Fruit fly (Drosophila melanogaster) whole organism, pupa: ENCODE results near the gene ATPsyndelta.
A peak's percentile ranks its signal among the peaks of the same experiment; 100 is the strongest.

ENCODE experiments used
- CG10348 ChIP-seq: fragments of 200-800 bp; sonication (Bioruptor generic); IDR thresholded peaks from 2 replicates; pipeline ENCODE4 v1.3.6; 2022; ENCODE audit warnings: missing biosample characterization, missing genetic modification characterization
- CG12605 ChIP-seq: fragments of 200-800 bp; sonication (Bioruptor generic); IDR thresholded peaks from 2 replicates; pipeline ENCODE4 v1.3.6; 2022; ENCODE audit warnings: missing biosample characterization, missing genetic modification characterization
- CG13204 ChIP-seq: fragments of 200-800 bp; sonication (Bioruptor generic); optimal IDR thresholded peaks from 2 replicates; lab custom pipeline; 2018; ENCODE audit warnings: missing biosample characterization, mild to moderate bottlenecking, missing genetic modification characterization, moderate library complexity
- CG14655 ChIP-seq: fragments of 200-800 bp; sonication (Bioruptor generic); optimal IDR thresholded peaks from 3 replicates; lab custom pipeline; 2017; ENCODE audit warnings: mild to moderate bottlenecking, missing biosample characterization, missing genetic modification reagents, missing genetic modification characterization
- CG15710 ChIP-seq: fragments of 200-800 bp; sonication (Bioruptor generic); optimal IDR thresholded peaks from 2 replicates; lab custom pipeline; 2018; ENCODE audit warnings: missing biosample characterization, mild to moderate bottlenecking, missing genetic modification characterization, moderate library complexity
- CG17806 ChIP-seq: fragments of 200-800 bp; sonication (Bioruptor generic); optimal IDR thresholded peaks from 2 replicates; lab custom pipeline; 2018; ENCODE audit warnings: missing biosample characterization, mild to moderate bottlenecking, missing genetic modification characterization, moderate library complexity
- CG32121 ChIP-seq: fragments of 200-800 bp; sonication (Bioruptor generic); IDR thresholded peaks from 2 replicates; pipeline ENCODE4 v1.3.6; 2022; ENCODE audit warnings: missing biosample characterization, missing genetic modification characterization
- CG34367 ChIP-seq: fragments of 200-800 bp; sonication (Bioruptor generic); optimal IDR thresholded peaks from 2 replicates; lab custom pipeline; 2018; ENCODE audit warnings: missing biosample characterization, mild to moderate bottlenecking, missing genetic modification characterization
- CG4496 ChIP-seq: fragments of 200-800 bp; sonication (Bioruptor generic); IDR thresholded peaks from 3 replicates; pipeline ENCODE4 v1.3.6; 2022; ENCODE audit warnings: missing biosample characterization, missing genetic modification characterization
- CG8159 ChIP-seq: fragments of 200-800 bp; sonication (Bioruptor generic); optimal IDR thresholded peaks from 3 replicates; lab custom pipeline; 2018; ENCODE audit warnings: missing biosample characterization, mild to moderate bottlenecking, missing genetic modification characterization, moderate library complexity
- CG8301 ChIP-seq: fragments of 200-800 bp; sonication (Bioruptor generic); optimal IDR thresholded peaks from 2 replicates; lab custom pipeline; 2018; ENCODE audit warnings: missing biosample characterization, mild to moderate bottlenecking, missing genetic modification characterization
- CG9948 ChIP-seq: fragments of 200-800 bp; sonication (Bioruptor generic); optimal IDR thresholded peaks from 2 replicates; lab custom pipeline; 2018; ENCODE audit warnings: missing biosample characterization, mild to moderate bottlenecking, missing genetic modification characterization, moderate library complexity
- D1 ChIP-seq: fragments of 200-800 bp; sonication (Bioruptor generic); optimal IDR thresholded peaks from 2 replicates; lab custom pipeline; 2018; ENCODE audit warnings: missing biosample characterization, mild to moderate bottlenecking, missing genetic modification characterization, moderate library complexity
- EcR ChIP-seq: fragments of 200-800 bp; sonication (Bioruptor generic); optimal IDR thresholded peaks from 3 replicates; lab custom pipeline; 2019; ENCODE audit warnings: missing biosample characterization, missing genetic modification characterization, mild to moderate bottlenecking, moderate library complexity, missing genetic modification reagents
- Ets98B ChIP-seq: fragments of 200-800 bp; sonication (Bioruptor generic); IDR thresholded peaks from 2 replicates; pipeline ENCODE4 v1.3.6; 2022; ENCODE audit warnings: missing biosample characterization, missing genetic modification characterization
- Pif1A ChIP-seq: fragments of 200-800 bp; sonication (Bioruptor generic); optimal IDR thresholded peaks from 3 replicates; lab custom pipeline; 2016; ENCODE audit warnings: missing biosample characterization, missing genetic modification characterization
- Pif1B ChIP-seq: fragments of 200-800 bp; sonication (Bioruptor generic); optimal IDR thresholded peaks from 3 replicates; lab custom pipeline; 2016; ENCODE audit warnings: missing biosample characterization, missing genetic modification characterization
- Snoo ChIP-seq: fragments of 200-800 bp; sonication (Bioruptor generic); optimal IDR thresholded peaks from 3 replicates; lab custom pipeline; 2017; ENCODE audit warnings: missing biosample characterization, mild to moderate bottlenecking, missing genetic modification characterization, inconsistent platforms
- fd96Ca ChIP-seq: fragments of 200-800 bp; sonication (Bioruptor generic); IDR thresholded peaks from 3 replicates; pipeline ENCODE4 v1.3.6; 2022; ENCODE audit warnings: missing biosample characterization, missing genetic modification characterization
- gl ChIP-seq: fragments of 200-800 bp; sonication (Bioruptor generic); optimal IDR thresholded peaks from 2 replicates; lab custom pipeline; 2018; ENCODE audit warnings: missing biosample characterization, mild to moderate bottlenecking, missing genetic modification characterization
- rn ChIP-seq: fragments of 200-800 bp; sonication (Bioruptor generic); IDR thresholded peaks from 2 replicates; pipeline ENCODE4 v1.3.6; 2022; ENCODE audit warnings: missing biosample characterization, missing genetic modification characterization

ATPsyndelta gene

dm6 chrX:10212687-10213329 lies at the start of gene ATPsyndelta:
Gene ATPsyndelta, plus strand, starts transcription at chrX:10212970.
- TF ChIP-seq fd96Ca (GFP tag; lab: Robert Waterston, UW) (no peak), CG15710 (tag; lab: Kevin White, UChicago) (no peak), CG13204 (GFP tag; lab: Kevin White, UChicago) (no peak), D1 (tag; lab: Kevin White, UChicago) (no peak), CG12605 (no peak), gl (tag; lab: Kevin White, UChicago) (no peak), EcR (GFP tag; lab: Kevin White, UChicago) (no peak), CG10348 (GFP tag; lab: Robert Waterston, UW) (no peak), CG32121 (GFP tag; lab: Robert Waterston, UW) (no peak), Pif1B (GFP tag; lab: Kevin White, UChicago) (no peak), CG17806 (tag; lab: Kevin White, UChicago) (no peak), Ets98B (GFP tag; lab: Robert Waterston, UW) (no peak), CG8301 (tag; lab: Kevin White, UChicago) (no peak), CG8159 (tag; lab: Kevin White, UChicago) (no peak), Snoo (no peak), CG9948 (tag; lab: Kevin White, UChicago) (no peak), Pif1A (no peak)
- TF ChIP-seq, all 21 proteins: peak for 0

DNA sequence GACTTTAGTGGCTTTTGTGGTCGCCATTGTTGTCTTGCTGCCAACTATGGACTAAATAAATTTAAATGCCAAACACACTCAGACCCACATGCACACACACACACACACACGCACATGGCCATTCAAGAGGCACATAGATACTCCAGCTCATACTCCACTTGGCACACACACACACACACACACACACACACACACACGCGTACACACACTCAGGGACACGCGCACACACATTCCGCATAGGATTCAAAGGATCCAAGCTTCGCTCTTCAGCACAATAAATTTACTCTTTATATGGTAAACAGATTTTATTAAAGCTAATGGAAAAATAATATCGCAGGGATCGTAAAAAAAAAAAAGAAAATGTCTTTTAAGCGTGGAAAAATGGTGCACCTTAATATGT lies 29.9 kb upstream of the ATPsyndelta start:
- TF ChIP-seq CG4496 (no peak), CG14655 (GFP tag; lab: Kevin White, UChicago) (no peak), CG8301 (tag; lab: Kevin White, UChicago) (no peak), CG32121 (GFP tag; lab: Robert Waterston, UW) (no peak), CG15710 (tag; lab: Kevin White, UChicago) (no peak), fd96Ca (GFP tag; lab: Robert Waterston, UW) (no peak), gl (tag; lab: Kevin White, UChicago) (no peak), Pif1A (no peak), CG34367 (tag; lab: Kevin White, UChicago) (no peak), rn (GFP tag; lab: Robert Waterston, UW) (no peak), CG10348 (GFP tag; lab: Robert Waterston, UW) (no peak), CG9948 (tag; lab: Kevin White, UChicago) (no peak), CG8159 (tag; lab: Kevin White, UChicago) (no peak), CG17806 (tag; lab: Kevin White, UChicago) (no peak), D1 (tag; lab: Kevin White, UChicago) (no peak), EcR (GFP tag; lab: Kevin White, UChicago) (no peak)

dm6 chrX:10184355-10185058 lies 28.3 kb upstream of the ATPsyndelta start:
- TF ChIP-seq CG15710 (tag; lab: Kevin White, UChicago) (peak; percentile 45), CG34367 (tag; lab: Kevin White, UChicago) (peak; percentile 4), CG12605 (0 out of 2 replicates have a peak, but pooled peaks have one; percentile 34), CG10348 (GFP tag; lab: Robert Waterston, UW) (0 out of 2 replicates have a peak, but pooled peaks have one; percentile 9), Snoo (no peak), D1 (tag; lab: Kevin White, UChicago) (no peak), EcR (GFP tag; lab: Kevin White, UChicago) (no peak), Ets98B (GFP tag; lab: Robert Waterston, UW) (peak; percentile 63; the same call in 1 of the 2 replicates), Pif1B (GFP tag; lab: Kevin White, UChicago) (peak; percentile 26), Pif1A (no peak), CG8301 (tag; lab: Kevin White, UChicago) (peak; percentile 31), CG4496 (peak; percentile 82), fd96Ca (GFP tag; lab: Robert Waterston, UW) (peak; percentile 74; the same call in 2 of the 3 replicates), CG8159 (tag; lab: Kevin White, UChicago) (peak; percentile 52), CG9948 (tag; lab: Kevin White, UChicago) (no peak), CG32121 (GFP tag; lab: Robert Waterston, UW) (peak; percentile 61), CG17806 (tag; lab: Kevin White, UChicago) (no peak), CG14655 (GFP tag; lab: Kevin White, UChicago) (peak; percentile 43), CG13204 (GFP tag; lab: Kevin White, UChicago) (no peak), rn (GFP tag; lab: Robert Waterston, UW) (no peak), gl (tag; lab: Kevin White, UChicago) (no peak)

- TF ChIP-seq CG34367 (tag; lab: Kevin White, UChicago) (peak; percentile 60), gl (tag; lab: Kevin White, UChicago) (no peak), CG15710 (tag; lab: Kevin White, UChicago) (peak; percentile 47), EcR (GFP tag; lab: Kevin White, UChicago) (no peak), CG9948 (tag; lab: Kevin White, UChicago) (peak; percentile 69), Pif1A (peak; percentile 34), fd96Ca (GFP tag; lab: Robert Waterston, UW) (peak; percentile 42; the same call in 1 of the 3 replicates), Ets98B (GFP tag; lab: Robert Waterston, UW) (no peak), CG4496 (peak; percentile 56; the same call in 2 of the 3 replicates), CG8301 (tag; lab: Kevin White, UChicago) (peak; percentile 59), CG32121 (GFP tag; lab: Robert Waterston, UW) (no peak), CG13204 (GFP tag; lab: Kevin White, UChicago) (peak; percentile 4), CG8159 (tag; lab: Kevin White, UChicago) (peak; percentile 60), D1 (tag; lab: Kevin White, UChicago) (no peak), CG12605 (no peak), Pif1B (GFP tag; lab: Kevin White, UChicago) (peak; percentile 37), CG17806 (tag; lab: Kevin White, UChicago) (peak; percentile 58), Snoo (no peak), rn (GFP tag; lab: Robert Waterston, UW) (no peak), CG10348 (GFP tag; lab: Robert Waterston, UW) (no peak), CG14655 (GFP tag; lab: Kevin White, UChicago) (peak; percentile 67)
Observed at dm6 chrX:10202595-10202994, 10.2 kb upstream of the ATPsyndelta start.
